Fruit fly (Drosophila melanogaster) whole organism, prepupa: Measurements from ENCODE around the gene Tbca.
A peak's percentile ranks its signal among the peaks of the same experiment; 100 is the strongest.

ENCODE experiments used
- Blimp-1 ChIP-seq: fragments of 200-800 bp; sonication (Bioruptor generic); optimal IDR thresholded peaks from 3 replicates; lab custom pipeline; 2017; ENCODE audit warnings: missing biosample characterization, missing genetic modification characterization, mild to moderate bottlenecking, moderate library complexity, missing genetic modification reagents
- CG10631 ChIP-seq: fragments of 200-800 bp; sonication (Bioruptor generic); optimal IDR thresholded peaks from 2 replicates; lab custom pipeline; 2016; ENCODE audit warnings: missing biosample characterization, missing genetic modification characterization
- CG10669 ChIP-seq: fragments of 200-800 bp; sonication (Bioruptor generic); optimal IDR thresholded peaks from 3 replicates; lab custom pipeline; 2018; ENCODE audit warnings: missing biosample characterization, mild to moderate bottlenecking, missing genetic modification characterization, moderate library complexity
- CG11294 ChIP-seq: fragments of 200-800 bp; sonication (Bioruptor generic); IDR thresholded peaks from 2 replicates; pipeline ENCODE4 v1.3.6; 2022; ENCODE audit warnings: missing biosample characterization, missing genetic modification characterization
- CG11762 ChIP-seq: fragments of 200-800 bp; sonication (Bioruptor generic); optimal IDR thresholded peaks from 3 replicates; lab custom pipeline; 2016; ENCODE audit warnings: missing biosample characterization, missing genetic modification characterization; ENCODE audit not compliant: insufficient read depth
- CG15336 ChIP-seq: fragments of 200-800 bp; sonication (Bioruptor generic); IDR thresholded peaks from 2 replicates; pipeline ENCODE4 v1.3.6; 2022; ENCODE audit warnings: missing biosample characterization, missing genetic modification characterization
- CG1621 ChIP-seq: fragments of 200-800 bp; sonication (Bioruptor generic); optimal IDR thresholded peaks from 3 replicates; lab custom pipeline; 2018; ENCODE audit warnings: missing biosample characterization, mild to moderate bottlenecking, missing genetic modification characterization
- CG16779 ChIP-seq: fragments of 200-800 bp; sonication (Bioruptor generic); optimal IDR thresholded peaks from 3 replicates; lab custom pipeline; 2017; ENCODE audit warnings: missing biosample characterization, mild to moderate bottlenecking, missing genetic modification characterization
- CG3032 ChIP-seq: fragments of 200-800 bp; optimal IDR thresholded peaks from 2 replicates; lab custom pipeline; 2019; ENCODE audit warnings: missing biosample characterization, mild to moderate bottlenecking, missing genetic modification characterization, moderate library complexity
- CG31627 ChIP-seq: fragments of 200-800 bp; sonication (Bioruptor generic); optimal IDR thresholded peaks from 3 replicates; lab custom pipeline; 2016; ENCODE audit warnings: missing biosample characterization, missing genetic modification characterization
- CG34406 ChIP-seq: fragments of 200-800 bp; sonication (Bioruptor generic); optimal IDR thresholded peaks from 3 replicates; lab custom pipeline; 2016; ENCODE audit warnings: missing biosample characterization, missing genetic modification characterization
- CG4318 ChIP-seq: fragments of 200-800 bp; sonication (Bioruptor generic); optimal IDR thresholded peaks from 3 replicates; lab custom pipeline; 2017; ENCODE audit warnings: missing biosample characterization, mild to moderate bottlenecking, missing genetic modification characterization
- CG6163 ChIP-seq: fragments of 200-800 bp; sonication (Bioruptor generic); IDR thresholded peaks from 3 replicates; pipeline ENCODE4 v1.3.6; 2022; ENCODE audit warnings: missing biosample characterization, missing genetic modification characterization
- CG6276 ChIP-seq: fragments of 200-800 bp; sonication (Bioruptor generic); optimal IDR thresholded peaks from 2 replicates; lab custom pipeline; 2017; ENCODE audit warnings: missing biosample characterization, mild to moderate bottlenecking, missing genetic modification characterization
- CG6808 ChIP-seq: fragments of 200-800 bp; sonication (Bioruptor generic); optimal IDR thresholded peaks from 3 replicates; lab custom pipeline; 2017; ENCODE audit warnings: missing biosample characterization, missing genetic modification characterization, mild to moderate bottlenecking, moderate library complexity, missing genetic modification reagents
- CG6854 ChIP-seq: fragments of 200-800 bp; sonication (Bioruptor generic); optimal IDR thresholded peaks from 2 replicates; lab custom pipeline; 2017; ENCODE audit warnings: missing biosample characterization, mild to moderate bottlenecking, missing genetic modification characterization
- CG7368 ChIP-seq: fragments of 200-800 bp; sonication (Bioruptor generic); optimal IDR thresholded peaks from 3 replicates; lab custom pipeline; 2016; ENCODE audit warnings: missing biosample characterization, missing genetic modification characterization
- CG8119 ChIP-seq: fragments of 200-800 bp; sonication (Bioruptor generic); IDR thresholded peaks from 3 replicates; pipeline ENCODE4 v1.3.6; 2022; ENCODE audit warnings: missing biosample characterization, missing genetic modification characterization
- CG8319 ChIP-seq: fragments of 200-800 bp; sonication (Bioruptor generic); optimal IDR thresholded peaks from 3 replicates; lab custom pipeline; 2016; ENCODE audit warnings: missing biosample characterization, missing genetic modification characterization
- CG8632 ChIP-seq: fragments of 200-800 bp; sonication (Bioruptor generic); optimal IDR thresholded peaks from 3 replicates; lab custom pipeline; 2016; ENCODE audit warnings: missing biosample characterization, missing genetic modification characterization
- Eip75B ChIP-seq: fragments of 200-800 bp; sonication (Bioruptor generic); optimal IDR thresholded peaks from 3 replicates; lab custom pipeline; 2016; ENCODE audit warnings: missing biosample characterization, missing genetic modification characterization
- Eip93F ChIP-seq: fragments of 200-800 bp; sonication (Bioruptor generic); optimal IDR thresholded peaks from 2 replicates; lab custom pipeline; 2016; ENCODE audit warnings: missing biosample characterization, mild to moderate bottlenecking, missing genetic modification characterization
- Ets96B ChIP-seq: fragments of 200-800 bp; optimal IDR thresholded peaks from 2 replicates; lab custom pipeline; 2019; ENCODE audit warnings: missing biosample characterization, mild to moderate bottlenecking, missing genetic modification characterization, moderate library complexity
- Gug ChIP-seq: fragments of 200-800 bp; sonication (Bioruptor generic); IDR thresholded peaks from 2 replicates; pipeline ENCODE4 v1.3.6; 2022; ENCODE audit warnings: missing biosample characterization, missing genetic modification characterization
- Hr38 ChIP-seq: sonication (Bioruptor generic); optimal IDR thresholded peaks from 2 replicates; lab custom pipeline; 2016; ENCODE audit warnings: missing biosample characterization, missing genetic modification characterization
- Hr4 ChIP-seq: fragments of 200-800 bp; sonication (Bioruptor generic); optimal IDR thresholded peaks from 3 replicates; lab custom pipeline; 2016; ENCODE audit warnings: missing biosample characterization, missing genetic modification characterization
- Lpt ChIP-seq: fragments of 200-800 bp; sonication (Bioruptor generic); optimal IDR thresholded peaks from 3 replicates; lab custom pipeline; 2016; ENCODE audit warnings: missing biosample characterization, missing genetic modification characterization
- OdsH ChIP-seq: fragments of 200-800 bp; sonication (Bioruptor generic); optimal IDR thresholded peaks from 3 replicates; lab custom pipeline; 2016; ENCODE audit warnings: missing biosample characterization, missing genetic modification characterization
- Smox ChIP-seq: fragments of 200-800 bp; sonication (Bioruptor generic); optimal IDR thresholded peaks from 3 replicates; lab custom pipeline; 2016; ENCODE audit warnings: missing biosample characterization, missing genetic modification characterization
- Sox102F ChIP-seq: fragments of 200-800 bp; sonication (Bioruptor generic); optimal IDR thresholded peaks from 2 replicates; lab custom pipeline; 2016; ENCODE audit warnings: missing biosample characterization, mild to moderate bottlenecking, missing genetic modification characterization
- Sox14 ChIP-seq: fragments of 200-800 bp; sonication (Bioruptor generic); optimal IDR thresholded peaks from 3 replicates; lab custom pipeline; 2016; ENCODE audit warnings: missing biosample characterization, missing genetic modification characterization
- achi ChIP-seq: fragments of 200-800 bp; sonication (Bioruptor generic); optimal IDR thresholded peaks from 3 replicates; lab custom pipeline; 2016; ENCODE audit warnings: missing biosample characterization, missing genetic modification characterization
- acj6 ChIP-seq: fragments of 200-800 bp; sonication (Bioruptor generic); optimal IDR thresholded peaks from 3 replicates; lab custom pipeline; 2016; ENCODE audit warnings: missing biosample characterization, missing genetic modification characterization
- cyc ChIP-seq: fragments of 200-800 bp; sonication (Bioruptor generic); optimal IDR thresholded peaks from 3 replicates; lab custom pipeline; 2016; ENCODE audit warnings: missing biosample characterization, missing genetic modification characterization
- dsx ChIP-seq: fragments of 200-800 bp; optimal IDR thresholded peaks from 3 replicates; lab custom pipeline; 2019; ENCODE audit warnings: missing biosample characterization, mild to moderate bottlenecking, missing genetic modification characterization, moderate library complexity; ENCODE audit not compliant: poor library complexity, severe bottlenecking
- esn ChIP-seq: fragments of 200-800 bp; sonication (Bioruptor generic); optimal IDR thresholded peaks from 2 replicates; lab custom pipeline; 2016; ENCODE audit warnings: missing biosample characterization, mild to moderate bottlenecking, missing genetic modification characterization, moderate library complexity
- fd85E ChIP-seq: fragments of 200-800 bp; sonication (Bioruptor generic); optimal IDR thresholded peaks from 3 replicates; lab custom pipeline; 2016; ENCODE audit warnings: missing biosample characterization, missing genetic modification characterization
- fkh ChIP-seq: fragments of 200-800 bp; sonication (Bioruptor generic); optimal IDR thresholded peaks from 3 replicates; lab custom pipeline; 2017; ENCODE audit warnings: missing biosample characterization, mild to moderate bottlenecking, missing genetic modification characterization, moderate library complexity
- net ChIP-seq: fragments of 200-800 bp; sonication (Bioruptor generic); optimal IDR thresholded peaks from 3 replicates; lab custom pipeline; 2016; ENCODE audit warnings: missing biosample characterization, missing genetic modification characterization
- pdm3 ChIP-seq: fragments of 200-800 bp; sonication (Bioruptor generic); optimal IDR thresholded peaks from 3 replicates; lab custom pipeline; 2016; ENCODE audit warnings: missing biosample characterization, missing genetic modification characterization
- salr ChIP-seq, 2 experiments: fragments of 200-800 bp; sonication (Bioruptor generic); optimal IDR thresholded peaks; 3 replicates each; lab custom pipeline; 2016 to 2018; ENCODE audit warnings: missing biosample characterization in 2 of 2, missing genetic modification characterization in 2 of 2, mild to moderate bottlenecking in 1 of 2
- spab ChIP-seq: fragments of 200-800 bp; sonication (Bioruptor generic); optimal IDR thresholded peaks from 2 replicates; lab custom pipeline; 2017; ENCODE audit warnings: missing biosample characterization, mild to moderate bottlenecking, missing genetic modification characterization, missing genetic modification reagents
- ss ChIP-seq, 2 experiments: fragments of 200-800 bp; sonication (Bioruptor generic); optimal IDR thresholded peaks; 2 replicates in 1 of 2; 3 replicates in 1 of 2; lab custom pipeline; 2017 to 2018; ENCODE audit warnings: mild to moderate bottlenecking in 2 of 2, missing biosample characterization in 2 of 2, missing genetic modification characterization in 2 of 2, moderate library complexity in 1 of 2
- svp ChIP-seq: fragments of 200-800 bp; sonication (Bioruptor generic); peaks from one replicate; lab custom pipeline; 2016; ENCODE audit warnings: missing biosample characterization, missing genetic modification characterization
- topi ChIP-seq: fragments of 200-800 bp; sonication (Bioruptor generic); optimal IDR thresholded peaks from 3 replicates; lab custom pipeline; 2016; ENCODE audit warnings: missing biosample characterization, missing genetic modification characterization
- vri ChIP-seq: fragments of 200-800 bp; sonication (Bioruptor generic); optimal IDR thresholded peaks from 3 replicates; lab custom pipeline; 2016; ENCODE audit warnings: missing biosample characterization, mild to moderate bottlenecking, missing genetic modification characterization

Gene Tbca

DNA sequence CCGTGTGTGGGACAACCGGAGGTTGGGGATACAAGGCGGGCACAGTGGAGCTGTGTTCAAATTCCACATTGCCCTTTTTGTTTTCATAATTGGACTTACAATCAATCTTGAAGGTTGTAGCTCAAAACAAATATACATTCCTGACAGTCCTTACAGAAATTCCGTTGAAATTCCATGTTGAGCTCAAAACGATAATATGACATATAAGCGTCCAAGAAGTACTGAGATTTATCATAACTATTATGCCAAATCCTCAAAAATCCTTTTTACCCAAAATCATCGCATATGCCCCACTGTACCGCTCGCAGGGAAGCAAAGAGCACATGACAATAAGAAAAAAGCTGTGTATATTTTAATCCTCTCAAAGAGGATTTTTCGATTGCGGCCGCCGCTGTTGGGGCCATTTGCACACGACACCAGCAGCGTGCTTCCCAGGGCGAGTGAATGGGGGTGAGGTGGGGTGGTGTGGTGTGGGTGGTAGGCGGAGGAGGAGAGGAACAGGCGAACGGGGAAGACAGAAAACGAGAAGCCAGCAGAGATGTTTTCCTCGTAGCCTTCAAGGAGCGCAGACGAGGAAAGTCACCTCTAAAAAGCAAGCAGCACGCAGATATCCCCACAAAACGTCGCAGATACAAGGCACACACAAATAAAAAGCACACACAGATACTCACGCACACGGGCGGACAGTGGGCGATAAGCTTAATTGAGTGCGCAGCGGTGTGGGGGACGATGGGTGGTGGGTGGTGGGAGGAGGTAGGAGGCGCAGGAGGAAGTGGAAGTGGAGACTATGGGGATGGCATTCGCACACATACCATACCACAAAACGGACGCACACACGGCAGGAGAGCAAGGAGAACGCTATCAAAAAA, 25.8 kb upstream of the Tbca start (continued):
- peak; percentile 70 to 82 for TF ChIP-seq ss (GFP tag; optimal IDR thresholded peaks at IDR 0.05; lab: Kevin White, UChicago)
- peak; percentile 64 for TF ChIP-seq Lpt (GFP tag; lab: Kevin White, UChicago)
- no peak for TF ChIP-seq Blimp-1 (GFP tag; lab: Kevin White, UChicago)
- no peak for TF ChIP-seq Eip93F
- TF ChIP-seq Sox102F (GFP tag; lab: Kevin White, UChicago), result peak; percentile 84
- TF ChIP-seq Smox (GFP tag; lab: Kevin White, UChicago), result peak; percentile 85
- peak; percentile 83 for TF ChIP-seq CG8119 (GFP tag; lab: Robert Waterston, UW)
- TF ChIP-seq dsx (GFP tag; lab: Kevin White, UChicago), result peak; percentile 76
- no peak for TF ChIP-seq fkh (GFP tag; lab: Kevin White, UChicago)
- peak; percentile 90 for TF ChIP-seq Sox14 (GFP tag; lab: Kevin White, UChicago)
- TF ChIP-seq CG6808 (GFP tag; lab: Kevin White, UChicago), result peak; percentile 79
- TF ChIP-seq Eip75B (GFP tag; lab: Kevin White, UChicago), result peak; percentile 84
- TF ChIP-seq CG15336, result peak; percentile 74
- TF ChIP-seq svp (GFP tag; lab: Kevin White, UChicago), result peak; percentile 91
- peak; percentile 88 for TF ChIP-seq CG31627
- peak; percentile 87 for TF ChIP-seq acj6 (GFP tag; lab: Kevin White, UChicago)
- peak; percentile 87 for TF ChIP-seq pdm3
- peak; percentile 63 for TF ChIP-seq CG8319 (GFP tag; lab: Kevin White, UChicago)
- peak; percentile 69 for TF ChIP-seq CG7368 (GFP tag; lab: Kevin White, UChicago)
- peak; percentile 73 for TF ChIP-seq spab (GFP tag; lab: Kevin White, UChicago)
- peak; percentile 83 for TF ChIP-seq achi (GFP tag; lab: Kevin White, UChicago)
- TF ChIP-seq CG10631 (GFP tag; lab: Kevin White, UChicago), result peak; percentile 77
- no peak for TF ChIP-seq Hr38
- peak; percentile 71 for TF ChIP-seq CG11762 (GFP tag; lab: Kevin White, UChicago)
- peak; percentile 83 for TF ChIP-seq CG10669
- TF ChIP-seq CG16779 (tag; lab: Kevin White, UChicago), result peak; percentile 29
- TF ChIP-seq topi (GFP tag; lab: Kevin White, UChicago), result peak; percentile 87
- TF ChIP-seq salr (GFP tag; optimal IDR thresholded peaks at IDR 0.05; lab: Kevin White, UChicago), result peak; percentile 51 to 81
- TF ChIP-seq cyc, result peak; percentile 84
- TF ChIP-seq CG3032 (tag; lab: Kevin White, UChicago), result peak; percentile 84
- peak; percentile 89 for TF ChIP-seq esn (GFP tag; lab: Kevin White, UChicago)
- peak; percentile 70 for TF ChIP-seq CG6163 (GFP tag; lab: Robert Waterston, UW)
- peak; percentile 45; the same call in 1 of the 2 replicates for TF ChIP-seq CG11294 (GFP tag; lab: Robert Waterston, UW)
- peak; percentile 86 for TF ChIP-seq Hr4 (GFP tag; lab: Kevin White, UChicago)
- peak; percentile 76 for TF ChIP-seq CG34406 (GFP tag; lab: Kevin White, UChicago)
- TF ChIP-seq Gug (GFP tag; lab: Robert Waterston, UW), result peak; percentile 57; the same call in 1 of the 2 replicates

DNA sequence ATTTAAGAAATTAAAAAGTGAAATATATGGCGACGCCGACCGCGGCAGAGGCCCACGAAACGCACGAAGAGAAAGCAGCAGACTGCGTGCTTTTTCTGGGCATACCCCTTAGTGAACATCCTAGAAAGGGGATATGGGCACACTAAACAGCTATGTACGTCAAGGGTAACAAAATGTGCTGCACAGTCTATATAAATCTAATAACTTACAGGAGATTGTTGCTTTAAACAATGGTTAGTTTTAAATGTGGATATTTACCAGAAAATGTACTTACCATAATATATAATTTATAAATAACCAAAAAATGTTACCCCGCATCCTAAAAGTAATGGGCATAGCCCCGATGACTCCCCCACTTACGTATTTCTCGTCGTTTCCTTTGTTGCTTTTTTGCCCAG, 25.1 kb upstream of the Tbca start:
- TF ChIP-seq OdsH (GFP tag; lab: Kevin White, UChicago), result peak; percentile 52
- no peak for TF ChIP-seq CG8119 (GFP tag; lab: Robert Waterston, UW)
- no peak for TF ChIP-seq Hr38
- TF ChIP-seq CG11762 (GFP tag; lab: Kevin White, UChicago), result peak; percentile 2
- TF ChIP-seq CG1621 (tag; lab: Kevin White, UChicago), result no peak
- peak; percentile 3 for TF ChIP-seq vri (GFP tag; lab: Kevin White, UChicago)
- TF ChIP-seq cyc, result peak; percentile 59
- TF ChIP-seq acj6 (GFP tag; lab: Kevin White, UChicago), result peak; percentile 59
- peak; percentile 74 for TF ChIP-seq svp (GFP tag; lab: Kevin White, UChicago)
- peak; percentile 55 for TF ChIP-seq Eip75B (GFP tag; lab: Kevin White, UChicago)
- peak; percentile 28 for TF ChIP-seq CG31627
- peak; percentile 22 for TF ChIP-seq CG4318
- TF ChIP-seq CG3032 (tag; lab: Kevin White, UChicago), result peak; percentile 39
- TF ChIP-seq achi (GFP tag; lab: Kevin White, UChicago), result peak; percentile 53
- no peak for TF ChIP-seq CG6276 (GFP tag; lab: Kevin White, UChicago)
- TF ChIP-seq CG8632 (GFP tag; lab: Kevin White, UChicago), result peak; percentile 27
- peak; percentile 8 for TF ChIP-seq Ets96B (tag; lab: Kevin White, UChicago)
- no peak for TF ChIP-seq CG6854
- no peak for TF ChIP-seq CG16779 (tag; lab: Kevin White, UChicago)
- TF ChIP-seq Eip93F, result peak; percentile 6
- TF ChIP-seq fd85E (GFP tag; lab: Kevin White, UChicago), result no peak
- TF ChIP-seq spab (GFP tag; lab: Kevin White, UChicago), result peak; percentile 21
- peak; percentile 47 for TF ChIP-seq pdm3
- TF ChIP-seq Hr4 (GFP tag; lab: Kevin White, UChicago), result peak; percentile 35
- no peak for TF ChIP-seq net (GFP tag; lab: Kevin White, UChicago)
